Fruit fly (Drosophila melanogaster) Kc167 (cell line): ENCODE data around the gene Trf.

ENCODE experiments used
- Myc ChIP-seq: fragments of >200 bp; optimal IDR thresholded peaks from 2 replicates; lab custom pipeline; 2017; ENCODE audit warnings: missing external identifiers
- Sin3A ChIP-seq: fragments of >200 bp; optimal IDR thresholded peaks from 2 replicates; lab custom pipeline; 2018; ENCODE audit warnings: missing external identifiers
- h ChIP-seq: fragments of >200 bp; optimal IDR thresholded peaks from 3 replicates; lab custom pipeline; 2018; ENCODE audit warnings: missing external identifiers
- insv ChIP-seq: fragments of >200 bp; optimal IDR thresholded peaks from 3 replicates; lab custom pipeline; 2018; ENCODE audit warnings: missing external identifiers
- psq ChIP-seq: fragments of >200 bp; optimal IDR thresholded peaks from 2 replicates; lab custom pipeline; 2017; ENCODE audit warnings: missing external identifiers
- ttk ChIP-seq: sonication (Bioruptor generic); optimal IDR thresholded peaks from 2 replicates; lab custom pipeline; 2017; ENCODE audit warnings: missing external identifiers

Trf gene

DNA sequence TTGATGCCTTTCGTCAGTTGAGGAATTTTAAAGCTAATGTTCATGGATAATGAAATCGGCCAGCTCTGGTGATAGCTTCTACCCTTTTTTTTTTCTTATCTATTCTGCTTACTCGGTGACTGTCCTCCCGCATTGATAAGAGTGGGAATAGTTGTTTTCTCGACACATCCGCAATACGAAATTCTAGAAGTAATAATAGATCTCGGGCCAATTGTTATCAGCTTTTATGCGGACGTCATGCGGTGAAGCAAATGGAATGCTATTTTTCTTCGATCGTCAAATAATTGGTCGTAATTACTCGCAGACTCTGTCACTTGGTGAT, 14.7 kb downstream of the Trf start:
- TF ChIP-seq ttk (lab: Kevin White, UChicago) (no peak), insv (no peak), Myc (lab: Kevin White, UChicago) (no peak), h (no peak)

DNA sequence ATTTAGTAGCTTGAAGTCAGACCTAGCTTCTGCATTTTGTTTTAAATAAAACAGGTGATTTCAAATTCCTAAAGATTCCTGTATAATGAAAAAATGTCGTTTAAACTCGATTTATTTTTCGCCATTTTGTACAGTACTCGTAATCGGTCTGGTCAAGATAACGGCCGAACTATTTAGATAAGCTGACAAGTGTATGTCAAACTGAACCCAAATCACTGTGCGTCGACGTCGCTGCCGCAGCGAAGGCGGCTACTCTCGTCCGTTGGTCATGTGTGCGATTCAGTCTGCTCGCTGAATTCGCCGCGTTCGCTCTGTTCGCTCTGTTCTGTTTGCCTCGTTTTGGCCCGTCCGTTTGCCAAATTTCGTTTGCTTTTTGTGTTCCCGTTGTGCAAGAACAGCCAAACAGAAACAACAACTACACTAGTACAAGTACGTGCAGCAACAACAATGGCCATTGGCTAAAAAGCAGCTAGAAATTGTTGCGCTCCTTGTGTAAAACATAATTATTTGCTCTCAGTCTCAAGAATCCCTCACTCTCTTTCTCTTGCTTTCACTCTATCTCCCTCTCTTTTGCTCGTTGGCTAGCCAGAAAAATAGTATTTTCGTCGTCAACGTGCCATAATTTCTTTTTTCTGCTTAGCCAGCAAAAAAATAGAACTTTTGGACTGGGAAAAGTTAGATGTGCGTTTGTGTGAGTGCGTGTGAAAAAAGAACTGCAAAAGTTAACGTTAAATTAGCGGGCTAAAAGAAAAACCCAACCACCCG, 15.5 kb downstream of the Trf start:
- TF ChIP-seq Myc (lab: Kevin White, UChicago): no peak
- no peak for TF ChIP-seq psq
- no peak for TF ChIP-seq insv
- TF ChIP-seq ttk (lab: Kevin White, UChicago): no peak
- TF ChIP-seq Sin3A: no peak
- TF ChIP-seq h: no peak

DNA sequence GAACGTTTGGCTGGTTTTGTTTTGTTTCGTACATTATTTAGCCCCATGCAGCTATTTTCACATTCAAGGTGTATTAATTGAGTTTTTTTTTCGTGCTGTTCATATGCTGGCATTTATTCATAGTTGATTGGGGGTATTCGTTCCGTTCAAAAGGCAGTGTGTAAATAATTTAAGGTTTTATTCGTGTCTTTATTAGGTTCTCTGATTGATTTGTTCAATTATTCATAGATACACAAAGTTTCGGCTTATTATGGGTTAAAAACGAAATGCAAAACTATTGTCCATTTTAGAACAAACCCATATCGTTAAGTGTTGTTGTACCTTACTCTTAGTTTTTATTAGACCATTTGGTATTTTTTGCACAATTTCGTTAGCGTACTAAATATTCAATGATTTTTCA, 18.7 kb downstream of the Trf start:
- TF ChIP-seq Myc (lab: Kevin White, UChicago): no peak
- TF ChIP-seq insv: no peak
- TF ChIP-seq psq: no peak
- TF ChIP-seq h: no peak
- TF ChIP-seq Sin3A: no peak
- TF ChIP-seq ttk (lab: Kevin White, UChicago): no peak

DNA sequence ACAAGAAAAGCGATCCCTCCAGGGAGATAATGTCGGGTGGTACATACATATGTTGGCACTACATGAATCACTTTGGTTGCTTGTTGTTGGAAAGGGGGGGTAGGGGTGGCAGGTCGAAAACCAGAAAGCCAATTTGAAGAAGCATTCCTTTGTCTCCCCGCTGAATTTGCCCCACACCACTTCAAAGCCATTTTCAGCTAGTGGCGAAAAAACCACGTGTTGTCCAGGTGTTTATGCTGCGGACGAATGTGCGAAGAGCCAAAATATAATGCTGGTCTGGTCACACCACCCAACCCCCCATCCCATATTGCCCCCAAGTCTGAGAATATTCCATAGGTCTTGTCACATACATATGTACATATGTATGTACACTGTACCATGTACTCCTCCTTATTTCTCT, 19.2 kb downstream of the Trf start:
- TF ChIP-seq Sin3A (no peak), ttk (lab: Kevin White, UChicago) (no peak), h (no peak), psq (no peak), Myc (lab: Kevin White, UChicago) (no peak), insv (no peak)

DNA sequence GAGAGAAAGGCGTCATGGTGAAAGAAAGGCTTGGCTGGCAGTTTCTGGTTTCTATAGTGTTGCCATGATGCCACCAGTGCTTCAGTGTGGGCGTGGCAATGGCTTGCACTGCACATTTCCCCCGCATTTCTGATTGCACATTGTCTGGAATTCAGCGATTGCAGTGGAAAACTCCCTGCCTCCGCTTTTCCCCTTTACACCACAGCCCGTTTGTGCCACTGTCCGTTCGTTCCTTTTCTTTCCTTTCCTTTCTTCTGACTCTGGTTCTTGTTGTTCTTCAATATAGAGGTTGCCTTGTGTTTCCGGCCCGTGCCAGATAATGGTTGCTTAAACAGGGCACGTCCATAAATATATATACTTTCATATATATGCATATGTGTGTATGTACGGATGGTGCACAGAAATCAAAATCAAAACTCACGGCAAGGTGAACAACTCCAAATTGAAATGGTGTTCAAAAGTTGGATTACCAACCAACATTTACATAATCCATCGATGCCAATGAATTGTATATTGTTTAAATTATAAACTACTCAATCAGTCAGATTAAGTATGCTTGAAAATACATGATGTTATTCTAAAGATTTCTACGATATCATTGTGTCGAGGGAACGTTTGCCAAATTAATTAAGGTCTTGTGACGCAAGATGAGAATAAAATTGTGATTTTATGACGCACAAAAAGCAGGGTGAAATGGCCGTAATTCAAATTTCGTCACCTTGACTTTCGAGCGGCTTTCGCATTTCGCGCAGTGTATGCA, 20.7 kb downstream of the Trf start:
- TF ChIP-seq psq (no peak), Sin3A (no peak), insv (no peak), ttk (lab: Kevin White, UChicago) (no peak), h (no peak), Myc (lab: Kevin White, UChicago) (no peak)

DNA sequence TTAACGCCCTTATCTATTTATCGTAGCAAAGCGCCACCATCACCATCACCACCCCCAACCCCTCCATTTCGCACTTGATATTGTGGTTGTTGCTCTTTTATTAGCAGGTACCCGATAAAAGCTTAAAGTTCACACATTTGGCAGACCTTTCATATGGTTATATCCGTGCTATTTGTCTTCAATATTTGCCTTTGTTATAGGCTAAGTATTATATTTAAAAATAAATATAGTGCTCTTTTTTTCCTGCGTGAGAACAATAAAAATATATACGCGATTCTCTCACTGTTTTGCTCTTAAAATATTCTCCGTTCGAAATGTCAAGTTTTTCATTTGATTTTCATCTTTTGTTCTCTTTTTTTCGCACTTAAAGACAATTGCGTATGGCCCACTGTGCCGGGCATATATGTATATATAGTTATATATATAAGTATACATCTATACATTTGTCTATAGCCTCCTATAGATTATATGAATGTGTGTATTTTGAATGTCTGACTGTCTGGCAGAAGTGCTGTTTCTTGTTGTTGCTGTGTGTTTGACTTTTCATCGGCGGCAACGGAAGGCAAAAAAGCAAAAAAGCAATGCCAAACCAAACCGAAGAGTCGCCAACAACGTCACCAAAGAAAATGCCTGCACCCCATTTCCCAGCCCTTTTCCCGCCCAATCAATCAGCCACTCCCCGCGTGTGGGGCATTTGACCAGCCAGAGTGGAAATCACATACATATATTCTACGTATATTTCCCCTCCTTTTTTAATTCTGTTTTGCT, 21.5 kb downstream of the Trf start:
- no peak for TF ChIP-seq ttk (lab: Kevin White, UChicago)
- no peak for TF ChIP-seq Sin3A
- TF ChIP-seq insv: no peak

DNA sequence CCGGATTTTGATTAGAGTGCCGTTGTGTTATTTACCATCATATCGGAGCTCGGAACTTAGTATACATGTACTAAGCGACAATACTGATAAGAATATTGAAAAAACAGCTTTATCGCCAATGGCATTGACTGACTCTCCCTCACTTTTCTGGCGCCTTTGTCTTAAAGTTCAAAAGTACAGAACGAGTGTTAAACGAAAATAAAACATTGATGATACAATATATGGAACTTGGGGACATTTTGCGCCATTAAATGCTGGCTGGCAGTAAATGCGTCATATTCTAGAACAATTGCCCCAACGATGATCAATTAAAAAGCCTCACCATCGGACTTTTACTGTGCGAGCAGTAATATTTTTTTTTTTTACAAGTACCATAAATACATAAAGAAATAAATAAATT, 22.5 kb downstream of the Trf start:
- no peak for TF ChIP-seq Myc (lab: Kevin White, UChicago)
- TF ChIP-seq psq: no peak
- no peak for TF ChIP-seq Sin3A
- no peak for TF ChIP-seq ttk (lab: Kevin White, UChicago)
- TF ChIP-seq insv: no peak

DNA sequence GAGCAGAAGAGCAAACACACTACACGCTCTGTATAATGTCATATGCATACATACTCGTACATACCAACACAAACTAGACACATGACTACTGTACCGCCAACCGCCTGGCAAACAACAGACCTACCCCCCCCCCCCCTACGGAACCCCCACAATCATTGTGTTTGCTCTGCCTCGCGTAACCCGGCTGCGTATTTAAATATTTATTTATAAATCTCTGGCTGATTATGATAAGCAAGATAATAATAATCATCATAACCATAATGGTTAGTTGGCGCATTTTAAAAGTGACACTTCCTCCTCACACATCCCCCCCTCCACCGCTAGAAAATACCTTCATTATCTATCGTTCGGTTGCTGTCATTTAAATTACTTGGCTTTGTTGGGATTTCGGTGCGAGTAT, 24.8 kb downstream of the Trf start:
- TF ChIP-seq insv (no peak), psq (no peak), ttk (lab: Kevin White, UChicago) (no peak), h (no peak), Myc (lab: Kevin White, UChicago) (no peak), Sin3A (no peak)

DNA sequence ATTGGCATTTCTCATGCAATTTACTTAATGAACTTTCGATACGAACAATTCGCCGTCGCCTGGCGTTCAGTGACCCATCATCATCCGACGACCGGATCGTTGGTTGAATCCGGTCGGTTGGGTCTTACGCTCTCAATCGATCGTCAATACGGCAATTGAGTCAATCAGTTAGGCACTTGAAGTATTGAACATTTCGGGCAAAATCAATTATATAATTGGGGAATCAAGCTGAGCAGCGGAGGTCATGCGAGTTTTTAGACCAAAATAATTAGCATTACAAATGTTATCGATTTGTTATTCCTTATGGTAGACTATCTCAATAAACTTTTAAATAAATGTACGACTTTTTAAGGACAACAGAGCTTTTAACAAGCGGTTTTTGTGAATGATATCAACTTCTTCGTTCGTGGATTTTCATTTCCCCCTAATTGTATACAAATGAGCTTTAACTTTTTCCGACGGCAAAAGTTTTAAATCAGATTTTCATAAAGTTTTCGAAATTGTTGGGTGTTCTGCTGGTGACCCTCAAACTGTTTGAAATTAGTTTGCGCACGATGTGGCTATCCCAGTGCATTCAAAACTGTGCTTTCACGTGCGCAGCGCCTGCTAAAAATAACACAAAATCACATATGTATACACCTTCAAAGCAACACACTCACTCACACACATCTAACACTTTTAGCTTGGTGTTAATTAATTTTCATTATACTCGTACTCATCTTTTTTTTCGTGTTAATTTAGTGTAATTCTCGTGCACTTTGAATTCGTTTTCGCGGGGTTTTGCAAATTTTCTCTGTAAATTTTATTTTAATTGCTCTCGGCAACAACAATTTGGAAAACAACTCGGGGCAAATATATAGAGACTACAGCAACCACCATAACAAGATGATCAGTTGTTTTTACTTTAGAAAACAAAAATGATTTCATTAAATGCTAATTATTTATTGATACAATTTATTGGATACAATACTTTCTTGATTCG, 25.6 kb downstream of the Trf start:
- TF ChIP-seq Myc (lab: Kevin White, UChicago): no peak
- no peak for TF ChIP-seq ttk (lab: Kevin White, UChicago)
- TF ChIP-seq insv: no peak
- no peak for TF ChIP-seq h
- no peak for TF ChIP-seq Sin3A
- TF ChIP-seq psq: no peak

DNA sequence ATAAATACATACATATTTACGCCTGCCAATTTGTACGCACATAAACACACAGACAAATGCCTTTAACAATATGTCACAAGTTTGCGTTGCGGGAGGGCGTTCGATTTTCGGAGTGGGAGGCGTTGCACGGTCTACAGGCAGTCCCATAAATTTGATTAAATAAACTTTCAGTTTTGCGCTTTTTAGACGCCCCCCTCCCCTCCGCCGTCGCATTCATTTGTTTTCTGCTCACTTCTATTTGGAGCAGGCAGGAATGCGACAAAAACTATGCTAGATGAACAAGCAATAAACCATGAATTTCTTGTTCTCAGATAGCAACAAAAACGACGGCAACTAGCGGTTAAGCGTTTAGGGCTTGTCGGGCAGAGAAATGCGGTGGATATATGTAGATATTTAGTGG, 26.4 kb downstream of the Trf start:
- TF ChIP-seq ttk (lab: Kevin White, UChicago): no peak
- no peak for TF ChIP-seq Sin3A
- TF ChIP-seq Myc (lab: Kevin White, UChicago): no peak
- no peak for TF ChIP-seq h
- no peak for TF ChIP-seq psq
- TF ChIP-seq insv: no peak

DNA sequence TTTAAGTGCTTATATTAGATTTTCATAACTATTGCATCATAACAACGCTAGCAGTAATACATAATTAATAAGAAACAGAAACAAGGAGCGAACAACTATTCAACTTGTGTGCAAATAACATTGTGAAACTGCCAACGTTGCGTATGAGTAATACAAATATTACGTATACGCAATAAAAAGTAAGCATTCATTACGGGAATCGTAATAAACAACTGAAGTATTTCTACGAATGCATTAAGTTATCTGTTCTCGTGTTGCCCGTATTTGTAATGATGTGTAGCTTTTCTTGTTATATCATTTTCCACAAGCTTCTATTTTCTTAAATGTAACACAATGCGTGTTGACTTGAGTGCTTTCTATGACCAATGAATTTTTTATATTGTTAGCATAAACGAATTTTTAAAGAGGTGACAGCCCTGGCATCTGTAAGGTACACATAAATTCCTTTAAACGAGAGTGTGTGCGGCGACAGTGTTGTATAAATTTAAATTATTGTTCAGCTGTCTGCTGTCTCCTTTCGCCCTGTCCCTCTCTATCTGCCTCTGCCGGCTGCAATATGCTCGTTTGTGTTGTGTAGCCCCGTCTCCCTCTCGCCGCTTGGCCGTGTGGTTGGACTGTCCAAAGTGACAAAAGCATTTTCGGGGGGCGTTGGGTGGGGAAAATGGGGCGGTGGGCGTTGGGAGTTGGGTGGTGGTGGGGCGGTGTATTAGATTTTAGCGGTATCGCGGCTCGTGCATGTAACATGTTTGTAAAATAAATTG, 27.1 kb downstream of the Trf start:
- TF ChIP-seq psq: no peak
